Worm (Caenorhabditis elegans) whole organism, L4/young adult: Measurements from ENCODE around the gene K11G9.5.

Experiments used
- W03F9.2 ChIP-seq: fragments of 150-350 bp; optimal IDR thresholded peaks from 2 replicates; lab custom pipeline; 2014; ENCODE audit warnings: missing biosample characterization, missing genetic modification characterization
- dao-5 ChIP-seq: sonication (generic microtip); optimal IDR thresholded peaks from 2 replicates; lab custom pipeline; 2016; ENCODE audit warnings: missing genotype, missing genetic modification characterization, moderate library complexity, missing compliant biosample characterization
- him-1 ChIP-seq: sonication (generic microtip); optimal IDR thresholded peaks from 2 replicates; lab custom pipeline; 2016; ENCODE audit warnings: missing genotype, missing genetic modification reagents, missing genetic modification characterization, missing compliant biosample characterization

Gene K11G9.5

DNA sequence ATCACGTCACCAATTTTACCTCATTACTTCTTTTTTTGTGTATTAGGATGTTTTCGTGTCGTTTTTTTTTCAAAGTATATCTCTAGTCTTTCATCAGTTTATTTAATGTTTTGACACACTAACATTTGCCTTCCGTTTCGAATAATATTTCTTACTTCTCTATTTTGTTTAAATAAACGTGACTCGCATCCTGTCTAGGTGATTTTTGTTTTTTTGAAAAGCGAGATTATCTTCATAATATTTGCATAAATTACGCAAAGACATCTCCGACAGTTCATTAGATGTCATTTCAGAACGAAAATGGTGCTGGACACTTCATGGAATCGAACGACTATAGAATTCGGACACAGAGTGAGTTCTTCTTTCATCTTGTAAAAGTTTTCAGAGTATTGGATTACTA is 39.0 kb downstream of the K11G9.5 start, which contains the start of gene T10H9.1:
TSS of gene T10H9.1 (plus strand) at position 301 of the 400 bp plus-strand sequence.
- TF ChIP-seq him-1 (tag; lab: Kevin White, UChicago) (no peak), dao-5 (tag; lab: Kevin White, UChicago) (no peak), W03F9.2 (tag; lab: Kevin White, UChicago) (no peak)

DNA sequence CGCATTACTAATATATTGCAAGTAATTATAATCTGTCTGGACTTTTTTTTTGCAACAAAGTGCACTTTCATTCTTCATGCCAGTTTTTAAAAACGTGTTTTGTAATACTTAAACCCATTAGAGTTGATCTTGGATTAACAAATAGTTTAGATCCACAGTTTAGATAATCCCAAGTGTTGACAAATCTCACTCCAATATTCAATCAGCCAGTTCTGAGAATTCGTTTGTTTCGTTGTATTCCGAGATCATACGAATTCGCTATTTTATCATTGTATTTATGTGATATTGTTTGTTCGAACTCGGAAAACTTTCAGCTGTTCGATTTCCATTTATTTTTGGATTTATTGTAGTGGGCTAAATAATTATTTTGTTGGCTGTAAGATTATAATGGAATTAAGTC is 42.5 kb downstream of the K11G9.5 start:
- TF ChIP-seq dao-5 (tag; lab: Kevin White, UChicago) (no peak), him-1 (tag; lab: Kevin White, UChicago) (no peak), W03F9.2 (tag; lab: Kevin White, UChicago) (no peak)
